Worm (Caenorhabditis elegans): Measurements from ENCODE around the gene ccm-2.

- no peak for TF ChIP-seq klf-2 (GFP tag; conservative IDR thresholded peaks at IDR 0.05)
- TF ChIP-seq ztf-23 (GFP tag; IDR thresholded peaks at IDR 0.05), result no peak
- no peak for TF ChIP-seq med-1 (GFP tag; optimal IDR thresholded peaks at IDR 0.05; ENCODE audit: insufficient read depth)
- no peak for TF ChIP-seq tab-1 (GFP tag; IDR thresholded peaks at IDR 0.05)
- TF ChIP-seq flt-1 (GFP tag; IDR thresholded peaks at IDR 0.05), result no peak
- peak; percentile 19; the same call in 1 of the 2 replicates for TF ChIP-seq ztf-29 (GFP tag; IDR thresholded peaks at IDR 0.05)
- TF ChIP-seq cog-1 (tag; optimal IDR thresholded peaks at IDR 0.05), result no peak
- TF ChIP-seq T22C8.4 (GFP tag; IDR thresholded peaks at IDR 0.05), result no peak
These were observed 2.7 kb downstream of the ccm-2 start for ce11 chrIV:1837134-1837533.

Measured in whole organism, midembryonic.